Worm (Caenorhabditis elegans) whole organism, young adult: ENCODE results near the gene akap-1.

Experiments
- B0261.1 ChIP-seq: sonication (generic microtip); optimal IDR thresholded peaks from 2 replicates; lab custom pipeline; 2016; ENCODE audit warnings: mild to moderate bottlenecking, missing genetic modification characterization, moderate library complexity, missing compliant biosample characterization
- C06A6.2 ChIP-seq: fragments of 200-800 bp; sonication (Bioruptor generic); conservative IDR thresholded peaks from 2 replicates; pipeline ENCODE4 v1.3.6; 2022; ENCODE audit warnings: missing genetic modification characterization, missing compliant biosample characterization
- F33H1.4 ChIP-seq: fragments of 200-800 bp; sonication (Bioruptor generic); IDR thresholded peaks from 2 replicates; pipeline ENCODE4 v1.3.6; 2022; ENCODE audit warnings: missing genetic modification reagents, missing genetic modification characterization, missing compliant biosample characterization
- F37B4.10 ChIP-seq: fragments of 200-800 bp; sonication (Bioruptor generic); IDR thresholded peaks from 2 replicates; pipeline ENCODE4 v1.3.6; 2022; ENCODE audit warnings: missing genetic modification characterization, missing compliant biosample characterization
- F39B2.1 ChIP-seq: fragments of 200-800 bp; sonication (Bioruptor generic); IDR thresholded peaks from 2 replicates; pipeline ENCODE4 v1.3.6; 2022; ENCODE audit warnings: missing genetic modification reagents, missing genetic modification characterization, missing compliant biosample characterization
- F52B5.7 ChIP-seq: sonication (generic microtip); optimal IDR thresholded peaks from 2 replicates; lab custom pipeline; 2016; ENCODE audit warnings: mild to moderate bottlenecking, missing genetic modification characterization, missing compliant biosample characterization
- F57A8.1 ChIP-seq: fragments of 200-800 bp; sonication (Bioruptor generic); optimal IDR thresholded peaks from 2 replicates; lab custom pipeline; 2018; ENCODE audit warnings: mild to moderate bottlenecking, missing genetic modification characterization, moderate library complexity, missing compliant biosample characterization
- F57C9.4 ChIP-seq: sonication (generic microtip); optimal IDR thresholded peaks from 2 replicates; lab custom pipeline; 2017; ENCODE audit warnings: mild to moderate bottlenecking, missing genetic modification characterization, missing compliant biosample characterization
- K12H6.12 ChIP-seq: fragments of 200-800 bp; sonication (Bioruptor generic); optimal IDR thresholded peaks from 2 replicates; lab custom pipeline; 2018; ENCODE audit warnings: mild to moderate bottlenecking, missing genetic modification characterization, missing compliant biosample characterization
- T07F8.4 ChIP-seq: sonication (generic microtip); optimal IDR thresholded peaks from 2 replicates; lab custom pipeline; 2016; ENCODE audit warnings: mild to moderate bottlenecking, missing genetic modification characterization, moderate library complexity, missing compliant biosample characterization
- Y95B8A.8 ChIP-seq: fragments of 200-800 bp; sonication (Bioruptor generic); IDR thresholded peaks from 2 replicates; pipeline ENCODE4 v1.3.6; 2022; ENCODE audit warnings: missing genetic modification reagents, missing genetic modification characterization, missing compliant biosample characterization
- ama-1 ChIP-seq, 3 experiments: fragments of 150-350 bp in 1 of 3; sonication (generic microtip) in 2 of 3; optimal IDR thresholded peaks; 2 replicates each; lab custom pipeline; 2014 to 2018; ENCODE audit warnings: missing biosample characterization in 2 of 3, missing genetic modification characterization in 2 of 3, missing genetic modification reagents in 2 of 3
- aptf-3 ChIP-seq: fragments of 200-800 bp; sonication (Bioruptor generic); IDR thresholded peaks from 2 replicates; pipeline ENCODE4 v1.3.6; 2022; ENCODE audit warnings: missing genetic modification characterization, missing compliant biosample characterization
- atf-7 ChIP-seq: sonication (generic microtip); optimal IDR thresholded peaks from 2 replicates; lab custom pipeline; 2017; ENCODE audit warnings: mild to moderate bottlenecking, missing genetic modification characterization, missing compliant biosample characterization
- attf-3 ChIP-seq: fragments of 200-800 bp; sonication (Bioruptor generic); conservative IDR thresholded peaks from 2 replicates; pipeline ENCODE4 v1.3.6; 2022; ENCODE audit warnings: missing genetic modification reagents, missing genetic modification characterization, missing compliant biosample characterization
- cebp-1 ChIP-seq, 2 experiments: fragments of 200-800 bp in 1 of 2; sonication (Bioruptor generic) in 1 of 2; sonication (generic microtip) in 1 of 2; IDR thresholded peaks in 1 of 2; optimal IDR thresholded peaks in 1 of 2; 2 replicates each; pipeline versions ENCODE4 v1.3.6 to Lab custom; 2017 to 2022; ENCODE audit warnings: missing compliant biosample characterization in 2 of 2, missing genetic modification characterization in 2 of 2, mild to moderate bottlenecking in 1 of 2, missing genetic modification reagents in 1 of 2, moderate library complexity in 1 of 2
- cebp-2 ChIP-seq: fragments of 200-800 bp; sonication (Bioruptor generic); IDR thresholded peaks from 2 replicates; pipeline ENCODE4 v1.3.6; 2022; ENCODE audit warnings: missing genetic modification characterization, missing compliant biosample characterization
- ceh-100 ChIP-seq: fragments of 200-800 bp; sonication (Bioruptor generic); IDR thresholded peaks from 2 replicates; pipeline ENCODE4 v1.3.6; 2022; ENCODE audit warnings: missing genetic modification reagents, missing genetic modification characterization, missing compliant biosample characterization
- ceh-79 ChIP-seq: sonication (generic microtip); optimal IDR thresholded peaks from 2 replicates; lab custom pipeline; 2017; ENCODE audit warnings: mild to moderate bottlenecking, missing genetic modification characterization, missing compliant biosample characterization
- dpl-1 ChIP-seq: fragments of 150-350 bp; optimal IDR thresholded peaks from 2 replicates; lab custom pipeline; 2014; ENCODE audit warnings: missing biosample characterization, missing genetic modification reagents, missing genetic modification characterization
- ekl-4 ChIP-seq: fragments of 200-800 bp; sonication (Bioruptor generic); IDR thresholded peaks from 2 replicates; pipeline ENCODE4 v1.3.6; 2022; ENCODE audit warnings: missing genetic modification reagents, missing genetic modification characterization, missing compliant biosample characterization
- ets-4 ChIP-seq: fragments of 200-800 bp; sonication (Bioruptor generic); optimal IDR thresholded peaks from 2 replicates; lab custom pipeline; 2018; ENCODE audit warnings: mild to moderate bottlenecking, missing genetic modification characterization, missing compliant biosample characterization
- him-1 ChIP-seq: sonication (generic microtip); optimal IDR thresholded peaks from 2 replicates; lab custom pipeline; 2016; ENCODE audit warnings: missing genotype, missing genetic modification reagents, missing genetic modification characterization, missing compliant biosample characterization
- hlh-12 ChIP-seq: sonication (generic microtip); optimal IDR thresholded peaks from 2 replicates; lab custom pipeline; 2016; ENCODE audit warnings: missing genetic modification characterization, missing compliant biosample characterization
- hmg-1.2 ChIP-seq: fragments of 200-800 bp; sonication (Bioruptor generic); IDR thresholded peaks from 2 replicates; pipeline ENCODE4 v1.3.6; 2022; ENCODE audit warnings: missing genetic modification reagents, missing genetic modification characterization, missing compliant biosample characterization
- hsf-1 ChIP-seq: fragments of 200-800 bp; sonication (Bioruptor generic); IDR thresholded peaks from 2 replicates; pipeline ENCODE4 v1.3.6; 2022; ENCODE audit warnings: missing genetic modification reagents, missing genetic modification characterization, missing compliant biosample characterization
- let-526 ChIP-seq: fragments of 200-800 bp; sonication (Bioruptor generic); IDR thresholded peaks from 2 replicates; pipeline ENCODE4 v1.3.6; 2022; ENCODE audit warnings: missing genetic modification reagents, missing genetic modification characterization, missing compliant biosample characterization
- let-607 ChIP-seq, 2 experiments: fragments of 200-800 bp in 1 of 2; sonication (Bioruptor generic) in 1 of 2; sonication (generic microtip) in 1 of 2; optimal IDR thresholded peaks; 2 replicates each; lab custom pipeline; 2016 to 2018; ENCODE audit warnings: mild to moderate bottlenecking in 2 of 2, missing compliant biosample characterization in 2 of 2, missing genetic modification characterization in 2 of 2, moderate library complexity in 2 of 2, missing genotype in 1 of 2
- lin-26 ChIP-seq: fragments of 200-800 bp; sonication (Bioruptor generic); IDR thresholded peaks from 2 replicates; pipeline ENCODE4 v1.3.6; 2022; ENCODE audit warnings: missing genetic modification reagents, missing genetic modification characterization, missing compliant biosample characterization
- lin-54 ChIP-seq: fragments of 200-800 bp; sonication (Bioruptor generic); optimal IDR thresholded peaks from 2 replicates; lab custom pipeline; 2018; ENCODE audit warnings: mild to moderate bottlenecking, missing genetic modification characterization, missing compliant biosample characterization
- madf-3 ChIP-seq: fragments of 200-800 bp; sonication (Bioruptor generic); IDR thresholded peaks from 2 replicates; pipeline ENCODE4 v1.3.6; 2022; ENCODE audit warnings: missing genetic modification reagents, missing genetic modification characterization, missing compliant biosample characterization
- mes-4 ChIP-seq: sonication (generic microtip); optimal IDR thresholded peaks from 2 replicates; lab custom pipeline; 2016; ENCODE audit warnings: missing genotype, missing genetic modification characterization, missing compliant biosample characterization
- mxl-1 ChIP-seq: sonication (generic microtip); optimal IDR thresholded peaks from 2 replicates; lab custom pipeline; 2016; ENCODE audit warnings: missing genetic modification characterization, missing compliant biosample characterization
- nfyb-1 ChIP-seq: fragments of 200-800 bp; sonication (Bioruptor generic); IDR thresholded peaks from 2 replicates; pipeline ENCODE4 v1.3.6; 2022; ENCODE audit warnings: missing genetic modification reagents, missing genetic modification characterization, missing compliant biosample characterization
- nhr-80 ChIP-seq: sonication (generic microtip); optimal IDR thresholded peaks from 2 replicates; lab custom pipeline; 2016; ENCODE audit warnings: missing genetic modification characterization, missing compliant biosample characterization
- pha-4 ChIP-seq: fragments of 150-350 bp; sonication (generic microtip); optimal IDR thresholded peaks from 2 replicates; lab custom pipeline; 2014; ENCODE audit warnings: missing biosample characterization, missing genetic modification reagents, missing genetic modification characterization
- rec-8 ChIP-seq, 2 experiments: sonication (generic microtip); optimal IDR thresholded peaks; 2 replicates each; lab custom pipeline; 2016; ENCODE audit warnings: mild to moderate bottlenecking in 2 of 2, missing genetic modification characterization in 2 of 2, missing genetic modification reagents in 2 of 2, missing genotype in 2 of 2, missing biosample characterization in 1 of 2, missing compliant biosample characterization in 1 of 2, moderate library complexity in 1 of 2
- rpc-1 ChIP-seq, 2 experiments: fragments of 150-350 bp in 1 of 2; sonication (generic microtip) in 1 of 2; optimal IDR thresholded peaks; 2 replicates each; lab custom pipeline; 2014 to 2018; ENCODE audit warnings: missing biosample characterization in 1 of 2, missing genetic modification characterization in 1 of 2, missing genetic modification reagents in 1 of 2, missing genotype in 1 of 2
- sea-2 ChIP-seq: fragments of 200-800 bp; sonication (Bioruptor generic); IDR thresholded peaks from 2 replicates; pipeline ENCODE4 v1.3.6; 2022; ENCODE audit warnings: missing genetic modification characterization, missing compliant biosample characterization
- snpc-1.3 ChIP-seq: sonication (generic microtip); optimal IDR thresholded peaks from 2 replicates; lab custom pipeline; 2017; ENCODE audit warnings: missing genetic modification characterization, mild to moderate bottlenecking, missing compliant biosample characterization, antibody characterized with exemption, moderate library complexity, missing genotype, missing genetic modification reagents; ENCODE audit not compliant: insufficient read depth
- snpc-4 ChIP-seq, 5 experiments: fragments of 150-350 bp in 1 of 5; sonication (generic microtip) in 4 of 5; optimal IDR thresholded peaks; 2 replicates each; lab custom pipeline; 2014 to 2018; ENCODE audit warnings: missing genetic modification characterization in 5 of 5, missing biosample characterization in 3 of 5, antibody characterized with exemption in 2 of 5, mild to moderate bottlenecking in 2 of 5, missing compliant biosample characterization in 2 of 5, missing genotype in 2 of 5, moderate library complexity in 2 of 5, missing genetic modification reagents in 1 of 5
- tbx-9 ChIP-seq: sonication (generic microtip); optimal IDR thresholded peaks from 2 replicates; lab custom pipeline; 2016; ENCODE audit warnings: borderline replicate concordance, missing genetic modification characterization, inconsistent platforms, missing compliant biosample characterization
- ztf-18 ChIP-seq: sonication (generic microtip); optimal IDR thresholded peaks from 2 replicates; lab custom pipeline; 2016; ENCODE audit warnings: missing genotype, mild to moderate bottlenecking, missing genetic modification characterization, missing compliant biosample characterization
- ztf-26 ChIP-seq: sonication (generic microtip); optimal IDR thresholded peaks from 2 replicates; lab custom pipeline; 2017; ENCODE audit warnings: missing genetic modification characterization, missing compliant biosample characterization

Gene akap-1

ce11 chrIII:6343229-6343628, 10.0 kb upstream of the akap-1 start, which contains the start of gene C56G2.9:
Gene C56G2.9 (minus strand): TSS chrIII:6343329.
- TF ChIP-seq sea-2 (GFP tag; lab: Robert Waterston, UW), result no peak
- no peak for TF ChIP-seq dpl-1 (GFP tag; lab: Kevin White, UChicago)
- TF ChIP-seq F37B4.10 (GFP tag; lab: Robert Waterston, UW), result no peak
- no peak for TF ChIP-seq let-607 (tag; optimal IDR thresholded peaks at IDR 0.05; lab: Kevin White, UChicago)
- TF ChIP-seq rec-8 (tag; optimal IDR thresholded peaks at IDR 0.05; lab: Kevin White, UChicago), result no peak
- TF ChIP-seq ets-4 (GFP tag; lab: Kevin White, UChicago), result no peak
- no peak for TF ChIP-seq ztf-26 (tag; lab: Kevin White, UChicago)
- TF ChIP-seq F52B5.7, result no peak
- no peak for TF ChIP-seq hsf-1
- TF ChIP-seq F57A8.1 (GFP tag; lab: Kevin White, UChicago), result no peak
- TF ChIP-seq ceh-79 (tag; lab: Kevin White, UChicago), result no peak
- TF ChIP-seq C06A6.2, result no peak
- no peak for TF ChIP-seq tbx-9 (tag; lab: Kevin White, UChicago)
- no peak for TF ChIP-seq F33H1.4 (GFP tag; lab: Robert Waterston, UW)
- no peak for TF ChIP-seq Y95B8A.8 (GFP tag; lab: Robert Waterston, UW)
- TF ChIP-seq nhr-80 (tag; lab: Kevin White, UChicago), result no peak
- no peak for TF ChIP-seq ama-1 (optimal IDR thresholded peaks at IDR 0.05; lab: Kevin White, UChicago)
- no peak for TF ChIP-seq ama-1 (GFP tag; optimal IDR thresholded peaks at IDR 0.05; lab: Kevin White, UChicago)
- no peak for TF ChIP-seq atf-7 (tag; lab: Kevin White, UChicago)
- TF ChIP-seq pha-4 (tag; lab: Kevin White, UChicago), result no peak

- peak; percentile 80 for TF ChIP-seq K12H6.12 (tag; lab: Kevin White, UChicago)
- no peak for TF ChIP-seq B0261.1 (tag; lab: Kevin White, UChicago)
- peak; percentile 47; the same call in 1 of the 2 replicates for TF ChIP-seq hsf-1
- peak; percentile 61; the same call in 1 of the 2 replicates for TF ChIP-seq let-526
- TF ChIP-seq pha-4 (tag; lab: Kevin White, UChicago), result no peak
- TF ChIP-seq lin-26, result no peak
- TF ChIP-seq hmg-1.2 (GFP tag; lab: Robert Waterston, UW), result peak; percentile 97
- peak; percentile 70 for TF ChIP-seq lin-54 (GFP tag; lab: Kevin White, UChicago)
- TF ChIP-seq mes-4 (tag; lab: Kevin White, UChicago), result no peak
- no peak for TF ChIP-seq T07F8.4 (tag; lab: Kevin White, UChicago)
- 0 out of 2 replicates have a peak, but pooled peaks have one; percentile 38 for TF ChIP-seq nfyb-1 (GFP tag; lab: Robert Waterston, UW)
- TF ChIP-seq him-1, result peak; percentile 26
- TF ChIP-seq ztf-18 (tag; lab: Kevin White, UChicago), result peak; percentile 38
- TF ChIP-seq F39B2.1, result no peak
- TF ChIP-seq hlh-12 (tag; lab: Kevin White, UChicago), result no peak
- TF ChIP-seq F57A8.1 (GFP tag; lab: Kevin White, UChicago), result no peak
- TF ChIP-seq attf-3, result peak; percentile 58
- TF ChIP-seq ceh-100 (GFP tag; lab: Robert Waterston, UW), result 0 out of 2 replicates have a peak, but pooled peaks have one; percentile 15
- TF ChIP-seq snpc-4 (GFP tag; optimal IDR thresholded peaks at IDR 0.05; lab: Kevin White, UChicago), result no peak
- TF ChIP-seq snpc-4 (tag; optimal IDR thresholded peaks at IDR 0.05; lab: Kevin White, UChicago), result peak in 3 of 4 experiments; percentile 52 to 81 (median 62)
- TF ChIP-seq F52B5.7, result no peak
- no peak for TF ChIP-seq rpc-1 (optimal IDR thresholded peaks at IDR 0.05; lab: Kevin White, UChicago)
- no peak for TF ChIP-seq rpc-1 (tag; optimal IDR thresholded peaks at IDR 0.05; lab: Kevin White, UChicago)
- no peak for TF ChIP-seq mxl-1 (tag; lab: Kevin White, UChicago)
- TF ChIP-seq rec-8 (tag; optimal IDR thresholded peaks at IDR 0.05; lab: Kevin White, UChicago), result no peak
- TF ChIP-seq tbx-9 (tag; lab: Kevin White, UChicago), result no peak
- TF ChIP-seq F57C9.4 (tag; lab: Kevin White, UChicago), result no peak
- TF ChIP-seq ztf-26 (tag; lab: Kevin White, UChicago), result peak; percentile 13
- no peak for TF ChIP-seq snpc-1.3 (tag; lab: Kevin White, UChicago)
- TF ChIP-seq cebp-1 (GFP tag; IDR thresholded peaks at IDR 0.05; lab: Robert Waterston, UW), result no peak
- TF ChIP-seq cebp-1 (tag; optimal IDR thresholded peaks at IDR 0.05; lab: Kevin White, UChicago), result peak; percentile 74
- TF ChIP-seq madf-3 (GFP tag; lab: Robert Waterston, UW), result 0 out of 2 replicates have a peak, but pooled peaks have one; percentile 44
- TF ChIP-seq ekl-4 (GFP tag; lab: Robert Waterston, UW), result peak; percentile 80
- TF ChIP-seq F37B4.10 (GFP tag; lab: Robert Waterston, UW), result no peak
- TF ChIP-seq aptf-3 (GFP tag; lab: Robert Waterston, UW), result no peak
- no peak for TF ChIP-seq cebp-2
These were observed 8.4 kb upstream of the akap-1 start for ce11 chrIII:6344737-6345136.
